Fruit fly (Drosophila melanogaster): Measurements from ENCODE around the gene CG4880.

- TF ChIP-seq psq (optimal IDR thresholded peaks at IDR 0.05) (no peak), EcR (GFP tag; optimal IDR thresholded peaks at IDR 0.05) (no peak), usp (GFP tag; optimal IDR thresholded peaks at IDR 0.05) (no peak), pan (optimal IDR thresholded peaks at IDR 0.05) (no peak), CG8478 (optimal IDR thresholded peaks at IDR 0.05) (no peak)
These were observed 26.9 kb upstream of the CG4880 start for dm6 chrX:16859732-16860131.

Measured in whole organism.